Worm (Caenorhabditis elegans): Measurements from ENCODE around the gene Y71H2AM.29.

DNA sequence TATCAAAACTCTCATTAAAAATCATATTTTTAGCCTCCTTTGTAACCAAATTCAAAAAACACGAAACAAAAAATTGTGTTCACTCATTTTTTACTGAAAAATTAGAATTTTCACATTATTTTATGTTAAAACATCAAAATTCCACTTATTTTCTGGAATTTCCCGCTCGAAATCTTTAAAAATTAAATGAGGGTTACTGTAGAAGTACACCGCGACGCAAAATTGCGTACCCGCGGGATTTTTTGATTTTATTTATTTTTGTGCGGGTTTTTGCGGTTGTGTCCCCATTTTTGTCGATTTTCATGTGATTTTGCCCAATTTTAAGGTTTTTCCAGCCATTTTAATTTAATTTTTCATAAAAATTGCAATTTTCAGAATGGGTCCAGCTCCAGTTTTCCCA is 25.8 kb downstream of the Y71H2AM.29 start:
- no peak for TF ChIP-seq alr-1 (tag; optimal IDR thresholded peaks at IDR 0.05)
- TF ChIP-seq fos-1 (tag; optimal IDR thresholded peaks at IDR 0.05) = no peak
- TF ChIP-seq nhr-25 (tag; optimal IDR thresholded peaks at IDR 0.05) = no peak
- TF ChIP-seq dmd-4 (tag; optimal IDR thresholded peaks at IDR 0.05) = no peak
- no peak for TF ChIP-seq unc-62 (GFP tag; optimal IDR thresholded peaks at IDR 0.05)
- no peak for TF ChIP-seq elt-1 (tag; optimal IDR thresholded peaks at IDR 0.05)
- TF ChIP-seq blmp-1 (tag; optimal IDR thresholded peaks at IDR 0.05; ENCODE audit: insufficient read depth) = no peak
- no peak for TF ChIP-seq ceh-16 (tag; optimal IDR thresholded peaks at IDR 0.05)
- TF ChIP-seq ama-1 (optimal IDR thresholded peaks at IDR 0.05) = no peak
